Worm (Caenorhabditis elegans) whole organism, L2 larva: ENCODE data around the gene rpl-23.

Experiments
- C34F6.9 ChIP-seq: fragments of 150-350 bp; optimal IDR thresholded peaks from 2 replicates; lab custom pipeline; 2014; ENCODE audit warnings: missing biosample characterization, missing genetic modification characterization
- F13H6.1 ChIP-seq: sonication (generic microtip); optimal IDR thresholded peaks from 2 replicates; lab custom pipeline; 2016; ENCODE audit warnings: missing genetic modification characterization, missing compliant biosample characterization
- R02D3.7 ChIP-seq: fragments of 150-350 bp; optimal IDR thresholded peaks from 2 replicates; lab custom pipeline; 2014; ENCODE audit warnings: missing biosample characterization, missing genetic modification characterization
- Y55F3AM.14 ChIP-seq: fragments of 200-800 bp; sonication (Bioruptor generic); optimal IDR thresholded peaks from 2 replicates; lab custom pipeline; 2018; ENCODE audit warnings: mild to moderate bottlenecking, missing genetic modification characterization, missing compliant biosample characterization
- ZK546.5 ChIP-seq: sonication (generic microtip); optimal IDR thresholded peaks from 2 replicates; lab custom pipeline; 2017; ENCODE audit warnings: missing biosample characterization, missing genetic modification characterization
- alr-1 ChIP-seq: fragments of 150-350 bp; optimal IDR thresholded peaks from 2 replicates; lab custom pipeline; 2014; ENCODE audit warnings: missing biosample characterization, missing genetic modification characterization
- aly-2 ChIP-seq: fragments of 150-350 bp; optimal IDR thresholded peaks from 2 replicates; lab custom pipeline; 2014; ENCODE audit warnings: missing biosample characterization, missing genetic modification characterization
- ama-1 ChIP-seq: fragments of 150-350 bp; optimal IDR thresholded peaks from 2 replicates; lab custom pipeline; 2018; ENCODE audit warnings: inconsistent platforms
- blmp-1 ChIP-seq: sonication (generic microtip); optimal IDR thresholded peaks from 2 replicates; lab custom pipeline; 2017; ENCODE audit warnings: missing genetic modification characterization, mild to moderate bottlenecking, missing compliant biosample characterization, antibody characterized with exemption, moderate library complexity; ENCODE audit not compliant: insufficient read depth
- ceh-16 ChIP-seq: fragments of 150-350 bp; optimal IDR thresholded peaks from 2 replicates; lab custom pipeline; 2014; ENCODE audit warnings: missing biosample characterization, missing genetic modification characterization
- crh-2 ChIP-seq: sonication (generic microtip); optimal IDR thresholded peaks from 2 replicates; lab custom pipeline; 2017; ENCODE audit warnings: missing biosample characterization, missing genetic modification characterization
- dmd-4 ChIP-seq: sonication (generic microtip); optimal IDR thresholded peaks from 2 replicates; lab custom pipeline; 2017; ENCODE audit warnings: missing biosample characterization, missing genetic modification characterization
- egl-27 ChIP-seq: sonication (generic microtip); optimal IDR thresholded peaks from 3 replicates; lab custom pipeline; 2017; ENCODE audit warnings: missing biosample characterization, missing genetic modification reagents, missing genetic modification characterization
- elt-1 ChIP-seq: fragments of 150-350 bp; optimal IDR thresholded peaks from 2 replicates; lab custom pipeline; 2014; ENCODE audit warnings: missing biosample characterization, missing genetic modification characterization
- elt-3 ChIP-seq: sonication (generic microtip); optimal IDR thresholded peaks from 2 replicates; lab custom pipeline; 2017; ENCODE audit warnings: missing biosample characterization, missing genetic modification characterization
- fos-1 ChIP-seq: fragments of 150-350 bp; optimal IDR thresholded peaks from 2 replicates; lab custom pipeline; 2014; ENCODE audit warnings: missing biosample characterization, missing genetic modification characterization
- gmeb-1 ChIP-seq: fragments of 150-350 bp; optimal IDR thresholded peaks from 2 replicates; lab custom pipeline; 2014; ENCODE audit warnings: missing biosample characterization, missing genetic modification characterization
- lin-11 ChIP-seq: fragments of 150-350 bp; sonication (generic microtip); optimal IDR thresholded peaks from 2 replicates; lab custom pipeline; 2014; ENCODE audit warnings: missing biosample characterization, missing genetic modification characterization, inconsistent platforms, mixed read lengths
- lin-13 ChIP-seq: fragments of 150-350 bp; optimal IDR thresholded peaks from 2 replicates; lab custom pipeline; 2014; ENCODE audit warnings: missing biosample characterization, missing genetic modification reagents, missing genetic modification characterization
- lsy-2 ChIP-seq, 2 experiments: fragments of 150-350 bp in 1 of 2; sonication (generic microtip) in 1 of 2; optimal IDR thresholded peaks; 2 replicates each; lab custom pipeline; 2014 to 2017; ENCODE audit warnings: missing biosample characterization in 2 of 2, missing genetic modification characterization in 2 of 2
- mab-5 ChIP-seq: fragments of 150-350 bp; optimal IDR thresholded peaks from 2 replicates; lab custom pipeline; 2014; ENCODE audit warnings: missing biosample characterization, missing genetic modification characterization
- nhr-10 ChIP-seq: sonication (generic microtip); optimal IDR thresholded peaks from 2 replicates; lab custom pipeline; 2017; ENCODE audit warnings: missing biosample characterization, missing genetic modification characterization
- nhr-11 ChIP-seq: fragments of 150-350 bp; optimal IDR thresholded peaks from 2 replicates; lab custom pipeline; 2014; ENCODE audit warnings: missing biosample characterization, missing genetic modification characterization
- nhr-129 ChIP-seq: fragments of 150-350 bp; optimal IDR thresholded peaks from 2 replicates; lab custom pipeline; 2014; ENCODE audit warnings: missing biosample characterization, missing genetic modification characterization
- nhr-21 ChIP-seq: fragments of 150-350 bp; optimal IDR thresholded peaks from 2 replicates; lab custom pipeline; 2014; ENCODE audit warnings: missing biosample characterization, missing genetic modification characterization
- nhr-23 ChIP-seq: fragments of 150-350 bp; optimal IDR thresholded peaks from 2 replicates; lab custom pipeline; 2014; ENCODE audit warnings: missing biosample characterization, missing genetic modification reagents, missing genetic modification characterization
- nhr-25 ChIP-seq: fragments of 150-350 bp; sonication (generic microtip); optimal IDR thresholded peaks from 3 replicates; lab custom pipeline; 2014; ENCODE audit warnings: missing biosample characterization, missing genetic modification characterization
- nhr-77 ChIP-seq: fragments of 150-350 bp; optimal IDR thresholded peaks from 2 replicates; lab custom pipeline; 2014; ENCODE audit warnings: missing biosample characterization, missing genetic modification characterization
- peb-1 ChIP-seq: fragments of 150-350 bp; optimal IDR thresholded peaks from 2 replicates; lab custom pipeline; 2014; ENCODE audit warnings: missing biosample characterization, missing genetic modification characterization
- skn-1 ChIP-seq: sonication (generic microtip); optimal IDR thresholded peaks from 2 replicates; lab custom pipeline; 2017; ENCODE audit warnings: missing biosample characterization, missing genetic modification characterization
- sma-3 ChIP-seq: sonication (generic microtip); optimal IDR thresholded peaks from 2 replicates; lab custom pipeline; 2016; ENCODE audit warnings: missing genetic modification reagents, missing genetic modification characterization, missing compliant biosample characterization
- sma-9 ChIP-seq, 2 experiments: fragments of 150-350 bp in 1 of 2; sonication (generic microtip) in 1 of 2; optimal IDR thresholded peaks; 2 replicates each; lab custom pipeline; 2014 to 2016; ENCODE audit warnings: missing genetic modification characterization in 2 of 2, mild to moderate bottlenecking in 1 of 2, missing biosample characterization in 1 of 2, missing compliant biosample characterization in 1 of 2, missing genetic modification reagents in 1 of 2, moderate library complexity in 1 of 2
- ztf-1 ChIP-seq: fragments of 200-800 bp; sonication (Bioruptor generic); conservative IDR thresholded peaks from 2 replicates; pipeline ENCODE4 v1.3.6; 2022; ENCODE audit warnings: missing genetic modification characterization, missing compliant biosample characterization
- ztf-11 ChIP-seq: sonication (generic microtip); optimal IDR thresholded peaks from 2 replicates; lab custom pipeline; 2017; ENCODE audit warnings: missing biosample characterization, missing genetic modification characterization
- ztf-4 ChIP-seq: fragments of 150-350 bp; optimal IDR thresholded peaks from 2 replicates; lab custom pipeline; 2014; ENCODE audit warnings: missing biosample characterization, missing genetic modification characterization

Gene rpl-23

DNA sequence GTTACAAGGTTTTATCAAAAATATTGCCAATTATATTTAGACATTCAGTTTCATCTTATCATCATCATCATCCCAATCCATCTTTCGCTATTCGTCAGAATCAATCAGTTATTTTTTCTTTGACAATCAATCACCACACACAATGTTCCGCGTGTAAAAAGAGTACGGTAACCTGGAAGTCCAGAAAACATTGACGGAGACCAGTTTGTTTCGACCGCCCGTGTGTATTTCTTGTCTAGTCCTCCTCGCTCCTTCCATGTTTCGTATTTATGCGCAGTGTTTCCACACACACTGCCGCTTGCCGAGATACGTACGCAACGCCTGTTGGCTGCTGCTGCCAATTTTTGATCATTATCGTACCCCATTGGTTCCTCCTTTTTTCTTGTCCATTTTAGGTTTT, 4.7 kb upstream of the rpl-23 start:
- TF ChIP-seq egl-27 (tag; lab: Kevin White, UChicago) = no peak
- TF ChIP-seq blmp-1 (tag; lab: Kevin White, UChicago) = peak; percentile 7
- no peak for TF ChIP-seq nhr-23 (tag; lab: Kevin White, UChicago)
- TF ChIP-seq C34F6.9 (tag; lab: Kevin White, UChicago) = no peak
- TF ChIP-seq lsy-2 (tag; optimal IDR thresholded peaks at IDR 0.05; lab: Kevin White, UChicago) = peak in 1 of 2 experiments; percentile 81
- peak; percentile 83 for TF ChIP-seq nhr-21
- peak; percentile 10 for TF ChIP-seq gmeb-1 (tag; lab: Kevin White, UChicago)
- TF ChIP-seq Y55F3AM.14 (GFP tag; lab: Kevin White, UChicago) = no peak
- no peak for TF ChIP-seq F13H6.1
- peak; percentile 26 for TF ChIP-seq nhr-129 (tag; lab: Kevin White, UChicago)
- TF ChIP-seq nhr-77 (tag; lab: Kevin White, UChicago) = no peak
- TF ChIP-seq sma-9 (GFP tag; optimal IDR thresholded peaks at IDR 0.05; lab: Kevin White, UChicago) = peak; percentile 43
- TF ChIP-seq sma-9 (tag; optimal IDR thresholded peaks at IDR 0.05; lab: Kevin White, UChicago) = no peak
- TF ChIP-seq ztf-1 = no peak
- TF ChIP-seq nhr-10 (tag; lab: Kevin White, UChicago) = no peak
- no peak for TF ChIP-seq nhr-25 (tag; lab: Kevin White, UChicago)
- no peak for TF ChIP-seq lin-11
- no peak for TF ChIP-seq ceh-16
- TF ChIP-seq lin-13 (GFP tag; lab: Kevin White, UChicago) = peak; percentile 5
- no peak for TF ChIP-seq dmd-4 (tag; lab: Kevin White, UChicago)
- TF ChIP-seq alr-1 (tag; lab: Kevin White, UChicago) = no peak
- no peak for TF ChIP-seq crh-2 (tag; lab: Kevin White, UChicago)
- no peak for TF ChIP-seq nhr-11 (tag; lab: Kevin White, UChicago)
- peak; percentile 29 for TF ChIP-seq sma-3 (GFP tag; lab: Kevin White, UChicago)
- peak; percentile 36 for TF ChIP-seq fos-1 (tag; lab: Kevin White, UChicago)
- no peak for TF ChIP-seq aly-2 (tag; lab: Kevin White, UChicago)

DNA sequence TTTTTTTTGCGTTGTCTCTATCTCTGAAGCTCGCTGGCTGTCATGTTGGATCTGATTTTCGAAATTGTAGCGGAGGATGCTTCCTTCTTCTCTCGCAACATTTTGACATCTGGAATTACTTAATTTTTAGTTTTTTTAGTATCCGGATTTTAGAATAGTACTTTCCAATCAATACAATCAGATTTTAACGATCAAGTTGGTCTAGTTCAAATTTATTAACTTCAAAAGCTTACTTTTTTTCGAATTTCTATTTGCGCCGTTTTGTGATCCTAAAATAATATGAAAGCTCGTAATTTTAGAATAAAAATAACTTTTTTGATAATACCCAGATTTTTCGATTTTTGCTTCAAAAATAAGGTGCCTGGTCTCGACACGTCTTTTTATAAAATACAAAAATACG, 4.1 kb upstream of the rpl-23 start, which contains the start of gene B0336.12:
Gene B0336.12 (minus strand): TSS at position 101 of the 400 bp plus-strand sequence.
- no peak for TF ChIP-seq aly-2 (tag; lab: Kevin White, UChicago)
- no peak for TF ChIP-seq ama-1 (lab: Kevin White, UChicago)
- no peak for TF ChIP-seq blmp-1 (tag; lab: Kevin White, UChicago)
- no peak for TF ChIP-seq sma-9 (GFP tag; optimal IDR thresholded peaks at IDR 0.05; lab: Kevin White, UChicago)
- TF ChIP-seq sma-9 (tag; optimal IDR thresholded peaks at IDR 0.05; lab: Kevin White, UChicago) = no peak
- no peak for TF ChIP-seq elt-1 (tag; lab: Kevin White, UChicago)
- TF ChIP-seq egl-27 (tag; lab: Kevin White, UChicago) = no peak
- no peak for TF ChIP-seq lin-11
- no peak for TF ChIP-seq nhr-10 (tag; lab: Kevin White, UChicago)
- no peak for TF ChIP-seq skn-1 (tag; lab: Kevin White, UChicago)
- no peak for TF ChIP-seq nhr-23 (tag; lab: Kevin White, UChicago)
- no peak for TF ChIP-seq F13H6.1

DNA sequence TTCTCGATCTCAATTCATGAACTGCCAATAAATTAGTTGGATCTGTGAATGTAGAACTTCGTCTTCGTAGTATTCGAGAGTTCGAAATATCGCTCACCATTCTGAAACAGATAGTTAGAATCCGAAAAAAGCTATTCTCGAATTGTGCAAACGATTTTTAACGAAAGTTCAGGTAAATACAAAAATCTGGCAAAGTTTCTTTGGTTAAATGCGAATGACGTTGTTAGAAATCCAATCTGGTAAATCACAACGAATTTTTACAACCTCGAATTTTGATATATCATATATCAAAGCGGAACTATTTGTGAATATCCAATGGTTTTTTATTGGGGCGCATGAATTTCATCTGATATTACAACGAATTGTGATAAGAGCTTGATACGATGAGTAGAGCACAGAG, 3.3 kb upstream of the rpl-23 start, which contains the start of gene hpo-28:
Gene hpo-28 (minus strand): TSS at position 101 of the 400 bp plus-strand sequence.
- TF ChIP-seq C34F6.9 (tag; lab: Kevin White, UChicago) = no peak
- TF ChIP-seq nhr-25 (tag; lab: Kevin White, UChicago) = no peak
- no peak for TF ChIP-seq ztf-4 (tag; lab: Kevin White, UChicago)
- no peak for TF ChIP-seq crh-2 (tag; lab: Kevin White, UChicago)
- no peak for TF ChIP-seq nhr-11 (tag; lab: Kevin White, UChicago)
- no peak for TF ChIP-seq Y55F3AM.14 (GFP tag; lab: Kevin White, UChicago)
- TF ChIP-seq mab-5 = no peak
- no peak for TF ChIP-seq blmp-1 (tag; lab: Kevin White, UChicago)
- TF ChIP-seq ZK546.5 (tag; lab: Kevin White, UChicago) = no peak
- no peak for TF ChIP-seq lsy-2 (tag; optimal IDR thresholded peaks at IDR 0.05; lab: Kevin White, UChicago)
- TF ChIP-seq ztf-11 (tag; lab: Kevin White, UChicago) = no peak
- TF ChIP-seq R02D3.7 = no peak
- no peak for TF ChIP-seq elt-3
- no peak for TF ChIP-seq sma-3 (GFP tag; lab: Kevin White, UChicago)
- no peak for TF ChIP-seq nhr-129 (tag; lab: Kevin White, UChicago)
- no peak for TF ChIP-seq peb-1 (tag; lab: Kevin White, UChicago)

DNA sequence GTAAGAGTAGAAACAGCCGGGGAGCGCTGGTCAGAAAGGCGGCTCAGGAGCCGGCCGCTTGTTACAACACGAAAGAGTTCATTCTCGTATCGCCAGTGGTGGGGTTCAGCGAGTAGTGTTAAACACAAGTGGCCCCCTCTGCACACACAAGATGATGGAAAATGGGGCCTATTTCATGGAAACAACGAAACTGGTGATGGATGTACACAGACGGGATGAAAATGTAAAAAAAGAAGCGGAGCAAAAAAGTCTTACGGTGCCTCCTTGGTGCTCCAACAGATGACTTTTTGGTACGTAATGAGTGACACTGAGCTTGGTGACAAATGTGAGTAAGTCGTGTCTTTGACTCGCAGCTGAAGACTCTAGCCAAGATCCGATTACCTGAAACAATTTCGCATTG, 2.1 kb upstream of the rpl-23 start:
- TF ChIP-seq sma-3 (GFP tag; lab: Kevin White, UChicago) (no peak), nhr-129 (tag; lab: Kevin White, UChicago) (peak; percentile 50), alr-1 (tag; lab: Kevin White, UChicago) (no peak)
